Fruit fly (Drosophila melanogaster) whole organism, embryonic: ENCODE data around the gene CG9643.

Source experiments
- Abd-B ChIP-seq: fragments of 200-800 bp; sonication (Bioruptor generic); optimal IDR thresholded peaks from 2 replicates; lab custom pipeline; 2018; ENCODE audit warnings: missing biosample characterization, mild to moderate bottlenecking, missing genetic modification characterization, moderate library complexity
- Antp ChIP-seq: fragments of 200-800 bp; sonication (Bioruptor generic); optimal IDR thresholded peaks from 3 replicates; lab custom pipeline; 2016; ENCODE audit warnings: missing biosample characterization, missing genetic modification characterization
- Asciz ChIP-seq: fragments of 200-800 bp; sonication (Bioruptor generic); optimal IDR thresholded peaks from 2 replicates; lab custom pipeline; 2017; ENCODE audit warnings: missing biosample characterization, mild to moderate bottlenecking, missing genetic modification characterization, missing genetic modification reagents
- Bdp1 ChIP-seq: fragments of 200-800 bp; sonication (Bioruptor generic); optimal IDR thresholded peaks from 3 replicates; lab custom pipeline; 2016; ENCODE audit warnings: missing biosample characterization, missing genetic modification characterization
- CG10267 ChIP-seq: fragments of 200-800 bp; sonication (Bioruptor generic); optimal IDR thresholded peaks from 2 replicates; lab custom pipeline; 2018; ENCODE audit warnings: missing biosample characterization, mild to moderate bottlenecking, missing genetic modification characterization, moderate library complexity
- CG12071 ChIP-seq: fragments of 200-800 bp; sonication (Bioruptor generic); optimal IDR thresholded peaks from 3 replicates; lab custom pipeline; 2018; ENCODE audit warnings: missing biosample characterization, mild to moderate bottlenecking, missing genetic modification characterization
- CG12769 ChIP-seq: fragments of 200-800 bp; sonication (Bioruptor generic); optimal IDR thresholded peaks from 2 replicates; lab custom pipeline; 2019; ENCODE audit warnings: missing biosample characterization, mild to moderate bottlenecking, missing genetic modification characterization, moderate library complexity
- CG13424 ChIP-seq: fragments of 200-800 bp; sonication (Bioruptor generic); optimal IDR thresholded peaks from 2 replicates; lab custom pipeline; 2019; ENCODE audit warnings: missing biosample characterization, mild to moderate bottlenecking, missing genetic modification characterization, moderate library complexity
- CG13624 ChIP-seq: fragments of 200-800 bp; sonication (Bioruptor generic); optimal IDR thresholded peaks from 2 replicates; lab custom pipeline; 2016; ENCODE audit warnings: missing biosample characterization, missing genetic modification characterization
- CG13775 ChIP-seq: fragments of 200-800 bp; sonication (Bioruptor generic); optimal IDR thresholded peaks from 3 replicates; lab custom pipeline; 2017; ENCODE audit warnings: missing biosample characterization, mild to moderate bottlenecking, missing genetic modification characterization
- CG14014 ChIP-seq: fragments of 200-800 bp; sonication (Bioruptor generic); IDR thresholded peaks from 2 replicates; pipeline ENCODE4 v1.3.6; 2022; ENCODE audit warnings: missing biosample characterization, missing genetic modification characterization
- CG15011 ChIP-seq: fragments of 200-800 bp; sonication (Bioruptor generic); optimal IDR thresholded peaks from 3 replicates; lab custom pipeline; 2018; ENCODE audit warnings: missing biosample characterization, mild to moderate bottlenecking, missing genetic modification characterization
- CG15479 ChIP-seq: fragments of 200-800 bp; sonication (Bioruptor generic); optimal IDR thresholded peaks from 3 replicates; lab custom pipeline; 2019; ENCODE audit warnings: missing biosample characterization, mild to moderate bottlenecking, missing genetic modification characterization, moderate library complexity
- CG17612 ChIP-seq: fragments of 200-800 bp; sonication (Bioruptor generic); IDR thresholded peaks from 2 replicates; pipeline ENCODE4 v1.3.6; 2022; ENCODE audit warnings: missing biosample characterization, missing genetic modification characterization
- CG2116 ChIP-seq: fragments of 200-800 bp; sonication (Bioruptor generic); optimal IDR thresholded peaks from 3 replicates; lab custom pipeline; 2018; ENCODE audit warnings: missing biosample characterization, mild to moderate bottlenecking, missing genetic modification characterization
- CG2199 ChIP-seq: fragments of 200-800 bp; sonication (Bioruptor generic); IDR thresholded peaks from 3 replicates; pipeline ENCODE4 v1.3.6; 2022; ENCODE audit warnings: missing biosample characterization, missing genetic modification characterization
- CG2712 ChIP-seq: fragments of 200-800 bp; optimal IDR thresholded peaks from 3 replicates; lab custom pipeline; 2019; ENCODE audit warnings: missing biosample characterization, mild to moderate bottlenecking, missing genetic modification characterization, moderate library complexity
- CG33557 ChIP-seq: fragments of 200-800 bp; sonication (Bioruptor generic); optimal IDR thresholded peaks from 2 replicates; lab custom pipeline; 2019; ENCODE audit warnings: missing biosample characterization, mild to moderate bottlenecking, missing genetic modification characterization, moderate library complexity
- CG3847 ChIP-seq: fragments of 200-800 bp; sonication (Bioruptor generic); IDR thresholded peaks from 2 replicates; pipeline ENCODE4 v1.3.6; 2022; ENCODE audit warnings: missing biosample characterization, missing genetic modification characterization
- CG4730 ChIP-seq: fragments of 200-800 bp; sonication (Bioruptor generic); IDR thresholded peaks from 2 replicates; pipeline ENCODE4 v1.3.6; 2022; ENCODE audit warnings: missing biosample characterization, missing genetic modification characterization
- CG6254 ChIP-seq: fragments of 200-800 bp; sonication (Bioruptor generic); optimal IDR thresholded peaks from 3 replicates; lab custom pipeline; 2017; ENCODE audit warnings: mild to moderate bottlenecking, missing biosample characterization, missing genetic modification reagents, missing genetic modification characterization
- CG6683 ChIP-seq: fragments of 200-800 bp; sonication (Bioruptor generic); optimal IDR thresholded peaks from 2 replicates; lab custom pipeline; 2017; ENCODE audit warnings: missing biosample characterization, mild to moderate bottlenecking, missing genetic modification characterization, missing genetic modification reagents
- CG6854 ChIP-seq: fragments of 200-800 bp; sonication (Bioruptor generic); optimal IDR thresholded peaks from 3 replicates; lab custom pipeline; 2017; ENCODE audit warnings: missing biosample characterization, mild to moderate bottlenecking, missing genetic modification characterization
- CG9609 ChIP-seq: fragments of 200-800 bp; sonication (Bioruptor generic); optimal IDR thresholded peaks from 3 replicates; lab custom pipeline; 2016; ENCODE audit warnings: missing biosample characterization, missing genetic modification characterization
- CG9817 ChIP-seq: fragments of 200-800 bp; sonication (Bioruptor generic); optimal IDR thresholded peaks from 2 replicates; lab custom pipeline; 2018; ENCODE audit warnings: missing biosample characterization, mild to moderate bottlenecking, missing genetic modification characterization, moderate library complexity
- CTCF ChIP-seq: fragments of 200-800 bp; sonication (Bioruptor generic); optimal IDR thresholded peaks from 2 replicates; lab custom pipeline; 2017; ENCODE audit warnings: missing biosample characterization, mild to moderate bottlenecking, missing genetic modification characterization, moderate library complexity
- CkIIα-i1 ChIP-seq: fragments of 200-800 bp; sonication (Bioruptor generic); IDR thresholded peaks from 2 replicates; pipeline ENCODE4 v1.3.6; 2022; ENCODE audit warnings: missing biosample characterization, missing genetic modification characterization
- CoRest ChIP-seq: fragments of 200-800 bp; sonication (Bioruptor generic); optimal IDR thresholded peaks from 3 replicates; lab custom pipeline; 2018; ENCODE audit warnings: missing biosample characterization, mild to moderate bottlenecking, missing genetic modification characterization, moderate library complexity
- Dek ChIP-seq: fragments of 200-800 bp; sonication (Bioruptor generic); optimal IDR thresholded peaks from 3 replicates; lab custom pipeline; 2019; ENCODE audit warnings: missing biosample characterization, mild to moderate bottlenecking, missing genetic modification characterization, moderate library complexity
- Ets97D ChIP-seq: fragments of 200-800 bp; sonication (Bioruptor generic); optimal IDR thresholded peaks from 3 replicates; lab custom pipeline; 2016; ENCODE audit warnings: missing biosample characterization, missing genetic modification characterization
- Fer1 ChIP-seq: fragments of 200-800 bp; sonication (Bioruptor generic); optimal IDR thresholded peaks from 2 replicates; lab custom pipeline; 2017; ENCODE audit warnings: missing biosample characterization, mild to moderate bottlenecking, missing genetic modification characterization
- Fer2 ChIP-seq: fragments of 200-800 bp; sonication (Bioruptor generic); optimal IDR thresholded peaks from 2 replicates; lab custom pipeline; 2018; ENCODE audit warnings: missing biosample characterization, mild to moderate bottlenecking, missing genetic modification characterization, moderate library complexity
- HLH4C ChIP-seq: fragments of 200-800 bp; sonication (Bioruptor generic); IDR thresholded peaks from 3 replicates; pipeline ENCODE4 v1.3.6; 2022; ENCODE audit warnings: missing biosample characterization, missing genetic modification characterization; ENCODE audit not compliant: partially characterized antibody
- HmgZ ChIP-seq: fragments of 200-800 bp; sonication (Bioruptor generic); optimal IDR thresholded peaks from 2 replicates; lab custom pipeline; 2018; ENCODE audit warnings: missing biosample characterization, mild to moderate bottlenecking, missing genetic modification characterization
- Jarid2 ChIP-seq: fragments of 200-800 bp; sonication (Bioruptor generic); optimal IDR thresholded peaks from 3 replicates; lab custom pipeline; 2017; ENCODE audit warnings: mild to moderate bottlenecking, missing biosample characterization, missing genetic modification reagents, missing genetic modification characterization
- TFAM ChIP-seq: fragments of 200-800 bp; sonication (Bioruptor generic); optimal IDR thresholded peaks from 2 replicates; lab custom pipeline; 2017; ENCODE audit warnings: missing biosample characterization, missing genetic modification characterization, inconsistent platforms
- Taf1 ChIP-seq: fragments of 200-800 bp; sonication (Bioruptor generic); IDR thresholded peaks from 2 replicates; pipeline ENCODE4 v1.3.6; 2022; ENCODE audit warnings: missing biosample characterization, missing genetic modification characterization
- bbx ChIP-seq: fragments of 200-800 bp; sonication (Bioruptor generic); IDR thresholded peaks from 2 replicates; pipeline ENCODE4 v1.3.6; 2022; ENCODE audit warnings: missing biosample characterization, missing genetic modification characterization; ENCODE audit not compliant: partially characterized antibody
- cas ChIP-seq: fragments of 200-800 bp; sonication (Bioruptor generic); IDR thresholded peaks from 2 replicates; pipeline ENCODE4 v1.3.6; 2022; ENCODE audit warnings: missing biosample characterization, missing genetic modification characterization
- crp ChIP-seq, 2 experiments: fragments of 200-800 bp; sonication (Bioruptor generic); optimal IDR thresholded peaks; 2 replicates in 1 of 2; 3 replicates in 1 of 2; lab custom pipeline; 2017; ENCODE audit warnings: missing biosample characterization in 2 of 2, missing genetic modification characterization in 2 of 2, mild to moderate bottlenecking in 1 of 2, moderate library complexity in 1 of 2
- fd64A ChIP-seq: fragments of 200-800 bp; sonication (Bioruptor generic); optimal IDR thresholded peaks from 3 replicates; lab custom pipeline; 2018; ENCODE audit warnings: missing biosample characterization, mild to moderate bottlenecking, missing genetic modification characterization
- gcm2 ChIP-seq: fragments of 200-800 bp; sonication (Bioruptor generic); optimal IDR thresholded peaks from 2 replicates; lab custom pipeline; 2016; ENCODE audit warnings: missing biosample characterization, missing genetic modification characterization
- gem ChIP-seq: fragments of 200-800 bp; sonication (Bioruptor generic); optimal IDR thresholded peaks from 2 replicates; lab custom pipeline; 2019; ENCODE audit warnings: missing biosample characterization, mild to moderate bottlenecking, missing genetic modification characterization, moderate library complexity
- her ChIP-seq: fragments of 200-800 bp; sonication (Bioruptor generic); optimal IDR thresholded peaks from 2 replicates; lab custom pipeline; 2016; ENCODE audit warnings: missing biosample characterization, missing genetic modification characterization
- jigr1 ChIP-seq: fragments of 200-800 bp; sonication (Bioruptor generic); IDR thresholded peaks from 3 replicates; pipeline ENCODE4 v1.3.6; 2022; ENCODE audit warnings: missing biosample characterization, missing genetic modification characterization
- kah ChIP-seq: fragments of 200-800 bp; sonication (Bioruptor generic); optimal IDR thresholded peaks from 2 replicates; lab custom pipeline; 2018; ENCODE audit warnings: missing biosample characterization, mild to moderate bottlenecking, missing genetic modification characterization
- oc ChIP-seq: fragments of 200-800 bp; sonication (Bioruptor generic); optimal IDR thresholded peaks from 2 replicates; lab custom pipeline; 2018; ENCODE audit warnings: missing biosample characterization, mild to moderate bottlenecking, missing genetic modification characterization, moderate library complexity
- trh ChIP-seq: fragments of 200-800 bp; sonication (Bioruptor generic); optimal IDR thresholded peaks from 2 replicates; lab custom pipeline; 2016; ENCODE audit warnings: missing biosample characterization, missing genetic modification characterization
- tup ChIP-seq: fragments of 200-800 bp; sonication (Bioruptor generic); optimal IDR thresholded peaks from 2 replicates; lab custom pipeline; 2016; ENCODE audit warnings: missing biosample characterization, mild to moderate bottlenecking, missing genetic modification characterization, moderate library complexity
- vvl ChIP-seq: fragments of 200-800 bp; sonication (Bioruptor generic); IDR thresholded peaks from 2 replicates; pipeline ENCODE4 v1.3.6; 2022; ENCODE audit warnings: missing biosample characterization, missing genetic modification characterization
- wdn ChIP-seq: fragments of 200-800 bp; sonication (Bioruptor generic); IDR thresholded peaks from 2 replicates; pipeline ENCODE4 v1.3.6; 2022; ENCODE audit warnings: missing biosample characterization, missing genetic modification characterization

Gene CG9643

dm6 chr2L:2992664-2993174 is 13.6 kb upstream of the CG9643 start, which contains the start of the genes okr and CG3558 (continued):
- TF ChIP-seq Jarid2 (GFP tag; lab: Kevin White, UChicago) (no peak), gem (no peak), crp (GFP tag; optimal IDR thresholded peaks at IDR 0.05; lab: Kevin White, UChicago) (peak; percentile 70 to 95), CoRest (tag; lab: Kevin White, UChicago) (no peak), CG12071 (GFP tag; lab: Kevin White, UChicago) (no peak), vvl (GFP tag; lab: Robert Waterston, UW) (0 out of 2 replicates have a peak, but pooled peaks have one; percentile 9), CkIIα-i1 (no peak), tup (GFP tag; lab: Kevin White, UChicago) (no peak), Dek (tag; lab: Kevin White, UChicago) (no peak), CG13624 (GFP tag; lab: Kevin White, UChicago) (no peak), CG2199 (GFP tag; lab: Robert Waterston, UW) (no peak), CG17612 (no peak), trh (GFP tag; lab: Kevin White, UChicago) (no peak), fd64A (GFP tag; lab: Kevin White, UChicago) (peak; percentile 29), Bdp1 (GFP tag; lab: Kevin White, UChicago) (no peak), oc (tag; lab: Kevin White, UChicago) (no peak), CG15011 (no peak), CG2712 (no peak), CG33557 (no peak), CG13424 (tag; lab: Kevin White, UChicago) (no peak), CG10267 (tag; lab: Kevin White, UChicago) (peak; percentile 54), CG12769 (tag; lab: Kevin White, UChicago) (no peak), CG9609 (GFP tag; lab: Kevin White, UChicago) (no peak), Antp (GFP tag; lab: Kevin White, UChicago) (no peak), Fer2 (tag; lab: Kevin White, UChicago) (no peak), her (GFP tag; lab: Kevin White, UChicago) (no peak), HLH4C (GFP tag; lab: Robert Waterston, UW) (peak; percentile 78), CG15479 (GFP tag; lab: Kevin White, UChicago) (no peak), CG6683 (no peak), Abd-B (GFP tag; lab: Kevin White, UChicago) (no peak), kah (GFP tag; lab: Kevin White, UChicago) (no peak), CG2116 (GFP tag; lab: Kevin White, UChicago) (peak; percentile 85), HmgZ (tag; lab: Kevin White, UChicago) (no peak), wdn (no peak), CG4730 (no peak), jigr1 (GFP tag; lab: Robert Waterston, UW) (no peak), TFAM (GFP tag; lab: Kevin White, UChicago) (no peak), CG14014 (GFP tag; lab: Robert Waterston, UW) (no peak), Fer1 (GFP tag; lab: Kevin White, UChicago) (no peak), Ets97D (peak; percentile 48), gcm2 (no peak), bbx (peak; percentile 78), CG13775 (no peak), cas (GFP tag; lab: Robert Waterston, UW) (no peak), CG6254 (GFP tag; lab: Kevin White, UChicago) (peak; percentile 0), Taf1 (no peak), Asciz (GFP tag; lab: Kevin White, UChicago) (no peak), CG9817 (no peak), CTCF (GFP tag; lab: Kevin White, UChicago) (no peak), CG6854 (GFP tag; lab: Kevin White, UChicago) (no peak), CG3847 (GFP tag; lab: Robert Waterston, UW) (no peak)
